Worm (Caenorhabditis elegans): ENCODE results near the gene mstr-2.

mstr-2 gene

ce11 chrIII:4434294-4434781 lies 34.6 kb upstream of the mstr-2 start, which contains the start of gene C28A5.1:
Gene C28A5.1, minus strand, starts transcription at chrIII:4434344.
- TF ChIP-seq rbr-2 (tag; optimal IDR thresholded peaks at IDR 0.05): no peak
- TF ChIP-seq aha-1 (tag): peak; percentile 70
- no peak for TF ChIP-seq F10B5.3 (tag; optimal IDR thresholded peaks at IDR 0.05)
- no peak for TF ChIP-seq madf-9 (GFP tag; conservative IDR thresholded peaks at IDR 0.05)
- no peak for TF ChIP-seq ceh-62 (tag; optimal IDR thresholded peaks at IDR 0.05)
- TF ChIP-seq dmd-6 (GFP tag; IDR thresholded peaks at IDR 0.05): no peak
- TF ChIP-seq F49E8.2 (tag; optimal IDR thresholded peaks at IDR 0.05; ENCODE audit: borderline replicate concordance): peak; percentile 30
- no peak for TF ChIP-seq Y5F2A.4 (GFP tag; optimal IDR thresholded peaks at IDR 0.05)
- TF ChIP-seq ama-1 (optimal IDR thresholded peaks at IDR 0.05): no peak
- no peak for TF ChIP-seq set-16 (GFP tag; IDR thresholded peaks at IDR 0.05)
- TF ChIP-seq Y48G9A.11 (GFP tag; IDR thresholded peaks at IDR 0.05): peak; percentile 46; the same call in 1 of the 2 replicates
- no peak for TF ChIP-seq lir-3 (tag; optimal IDR thresholded peaks at IDR 0.05)
- no peak for TF ChIP-seq unc-39 (tag; optimal IDR thresholded peaks at IDR 0.05)
- 0 out of 2 replicates have a peak, but pooled peaks have one; percentile 10 for TF ChIP-seq daf-19 (GFP tag; conservative IDR thresholded peaks at IDR 0.05)
- TF ChIP-seq unc-130 (GFP tag; optimal IDR thresholded peaks at IDR 0.05): peak; percentile 79
- TF ChIP-seq mes-2 (tag; optimal IDR thresholded peaks at IDR 0.05; ENCODE audit: poor library complexity, severe bottlenecking): peak; percentile 23
- TF ChIP-seq jun-1 (tag; optimal IDR thresholded peaks at IDR 0.05): no peak
- no peak for TF ChIP-seq nhr-237 (tag; optimal IDR thresholded peaks at IDR 0.05)
- TF ChIP-seq ceh-28 (tag; optimal IDR thresholded peaks at IDR 0.05): no peak
- no peak for TF ChIP-seq duxl-1 (tag; optimal IDR thresholded peaks at IDR 0.05; ENCODE audit: poor library complexity)
- no peak for TF ChIP-seq ces-1 (GFP tag; optimal IDR thresholded peaks at IDR 0.05)
- no peak for TF ChIP-seq hlh-30 (tag; optimal IDR thresholded peaks at IDR 0.05; ENCODE audit: insufficient read depth)
- TF ChIP-seq dmd-9 (GFP tag; IDR thresholded peaks at IDR 0.05): 0 out of 2 replicates have a peak, but pooled peaks have one; percentile 6
- no peak for TF ChIP-seq snpc-1.2 (GFP tag; IDR thresholded peaks at IDR 0.05)

ce11 chrIII:4435262-4435661 lies 33.6 kb upstream of the mstr-2 start:
- peak; percentile 82 for TF ChIP-seq aha-1 (tag)
- TF ChIP-seq ctbp-1 (GFP tag; IDR thresholded peaks at IDR 0.05): no peak
- TF ChIP-seq dmd-8 (GFP tag; IDR thresholded peaks at IDR 0.05): peak; percentile 34; the same call in 1 of the 2 replicates
- TF ChIP-seq dmd-9 (GFP tag; IDR thresholded peaks at IDR 0.05): peak; percentile 63; the same call in 1 of the 2 replicates

ce11 chrIII:4439493-4439983 lies 29.4 kb upstream of the mstr-2 start, which contains the start of gene C28A5.2:
Gene C28A5.2, minus strand, starts transcription at chrIII:4439543.
- TF ChIP-seq nhr-42 (GFP tag; IDR thresholded peaks at IDR 0.05) (no peak), zfp-3 (GFP tag; conservative IDR thresholded peaks at IDR 0.05) (no peak), nhr-111 (GFP tag; optimal IDR thresholded peaks at IDR 0.05) (no peak), ztf-7 (tag; optimal IDR thresholded peaks at IDR 0.05) (no peak)

- TF ChIP-seq ZK337.2 (GFP tag; IDR thresholded peaks at IDR 0.05) (no peak), sdz-12 (GFP tag; optimal IDR thresholded peaks at IDR 0.05) (no peak), nhr-102 (tag; optimal IDR thresholded peaks at IDR 0.05) (no peak), daf-12 (tag; optimal IDR thresholded peaks at IDR 0.05) (no peak), gei-8 (GFP tag; optimal IDR thresholded peaks at IDR 0.05) (no peak), T20F7.1 (GFP tag; optimal IDR thresholded peaks at IDR 0.05) (no peak), nhr-10 (tag; optimal IDR thresholded peaks at IDR 0.05) (no peak), snpc-4 (tag; optimal IDR thresholded peaks at IDR 0.05) (no peak), lir-3 (tag; optimal IDR thresholded peaks at IDR 0.05) (no peak), lin-1 (GFP tag; IDR thresholded peaks at IDR 0.05) (no peak), ztf-11 (tag; optimal IDR thresholded peaks at IDR 0.05) (no peak), ceh-32 (tag; optimal IDR thresholded peaks at IDR 0.05; ENCODE audit: poor library complexity) (no peak), zfp-2 (tag; optimal IDR thresholded peaks at IDR 0.05) (no peak), dmd-9 (GFP tag; IDR thresholded peaks at IDR 0.05) (no peak), pqm-1 (tag; optimal IDR thresholded peaks at IDR 0.05) (no peak), duxl-1 (tag; optimal IDR thresholded peaks at IDR 0.05; ENCODE audit: poor library complexity) (no peak), hmg-1.1 (GFP tag; IDR thresholded peaks at IDR 0.05) (no peak), tag-97 (GFP tag; IDR thresholded peaks at IDR 0.05) (no peak), mxl-3 (GFP tag; optimal IDR thresholded peaks at IDR 0.05) (no peak)
Observed at ce11 chrIII:4441781-4442180, 27.1 kb upstream of the mstr-2 start, which contains the start of gene nex-3. Gene nex-3, plus strand, starts transcription at chrIII:4442081.

Data from whole organism, L4 larva.